Worm (Caenorhabditis elegans) whole organism, mixed stage, embryonic: ENCODE results near the gene ent-4.

Experiments used
- M03D4.4 ChIP-seq: sonication (generic microtip); optimal IDR thresholded peaks from 2 replicates; lab custom pipeline; 2017; ENCODE audit warnings: mild to moderate bottlenecking, missing genetic modification characterization, missing compliant biosample characterization
- bed-3 ChIP-seq: fragments of 200-800 bp; sonication (Bioruptor generic); optimal IDR thresholded peaks from 3 replicates; lab custom pipeline; 2018; ENCODE audit warnings: mild to moderate bottlenecking, missing genetic modification characterization, moderate library complexity, missing compliant biosample characterization
- blmp-1 ChIP-seq: fragments of 150-350 bp; optimal IDR thresholded peaks from 2 replicates; lab custom pipeline; 2014; ENCODE audit warnings: missing biosample characterization, missing genetic modification characterization
- ceh-39 ChIP-seq: fragments of 150-350 bp; optimal IDR thresholded peaks from 2 replicates; lab custom pipeline; 2014; ENCODE audit warnings: missing biosample characterization, missing genetic modification characterization
- ceh-43 ChIP-seq: fragments of 200-800 bp; sonication (Bioruptor generic); optimal IDR thresholded peaks from 2 replicates; lab custom pipeline; 2018; ENCODE audit warnings: mild to moderate bottlenecking, missing genetic modification characterization, moderate library complexity, missing compliant biosample characterization
- ceh-83 ChIP-seq: fragments of 200-800 bp; sonication (Bioruptor generic); optimal IDR thresholded peaks from 2 replicates; lab custom pipeline; 2018; ENCODE audit warnings: mild to moderate bottlenecking, missing genetic modification characterization, missing compliant biosample characterization
- ces-1 ChIP-seq: fragments of 150-350 bp; optimal IDR thresholded peaks from 2 replicates; lab custom pipeline; 2014; ENCODE audit warnings: missing biosample characterization, missing genetic modification reagents, missing genetic modification characterization
- cnd-1 ChIP-seq: fragments of 200-800 bp; sonication (Bioruptor generic); optimal IDR thresholded peaks from 2 replicates; lab custom pipeline; 2018; ENCODE audit warnings: mild to moderate bottlenecking, missing genetic modification characterization, missing compliant biosample characterization
- drap-1 ChIP-seq: fragments of 200-800 bp; sonication (Bioruptor generic); optimal IDR thresholded peaks from 3 replicates; lab custom pipeline; 2018; ENCODE audit warnings: mild to moderate bottlenecking, missing genetic modification characterization, missing compliant biosample characterization
- elt-3 ChIP-seq: fragments of 150-350 bp; optimal IDR thresholded peaks from 2 replicates; lab custom pipeline; 2014; ENCODE audit warnings: missing biosample characterization, missing genetic modification characterization
- flh-1 ChIP-seq: fragments of 200-800 bp; sonication (Bioruptor generic); optimal IDR thresholded peaks from 2 replicates; lab custom pipeline; 2018; ENCODE audit warnings: mild to moderate bottlenecking, missing genetic modification characterization, moderate library complexity, missing compliant biosample characterization
- hlh-1 ChIP-seq: fragments of 150-350 bp; optimal IDR thresholded peaks from 2 replicates; lab custom pipeline; 2014; ENCODE audit warnings: missing biosample characterization, missing genetic modification reagents, missing genetic modification characterization
- lin-13 ChIP-seq: fragments of 150-350 bp; optimal IDR thresholded peaks from 2 replicates; lab custom pipeline; 2014; ENCODE audit warnings: missing biosample characterization, missing genetic modification characterization
- lin-32 ChIP-seq: fragments of 200-800 bp; sonication (Bioruptor generic); optimal IDR thresholded peaks from 2 replicates; lab custom pipeline; 2018; ENCODE audit warnings: mild to moderate bottlenecking, missing genetic modification characterization, missing compliant biosample characterization
- lsy-2 ChIP-seq: fragments of 150-350 bp; optimal IDR thresholded peaks from 2 replicates; lab custom pipeline; 2014; ENCODE audit warnings: missing biosample characterization, missing genetic modification characterization
- mab-5 ChIP-seq: fragments of 150-350 bp; optimal IDR thresholded peaks from 2 replicates; lab custom pipeline; 2014; ENCODE audit warnings: missing biosample characterization, missing genetic modification characterization
- mep-1 ChIP-seq: fragments of 150-350 bp; optimal IDR thresholded peaks from 2 replicates; lab custom pipeline; 2017; ENCODE audit warnings: missing biosample characterization, missing genetic modification reagents, missing genetic modification characterization, inconsistent platforms
- mls-2 ChIP-seq: sonication (generic microtip); optimal IDR thresholded peaks from 2 replicates; lab custom pipeline; 2016; ENCODE audit warnings: mild to moderate bottlenecking, missing genetic modification characterization, moderate library complexity, missing compliant biosample characterization
- nhr-12 ChIP-seq: fragments of 150-350 bp; optimal IDR thresholded peaks from 2 replicates; lab custom pipeline; 2014; ENCODE audit warnings: missing biosample characterization, missing genetic modification characterization
- nhr-2 ChIP-seq: fragments of 150-350 bp; optimal IDR thresholded peaks from 2 replicates; lab custom pipeline; 2014; ENCODE audit warnings: missing biosample characterization, missing genetic modification characterization
- nhr-237 ChIP-seq: fragments of 150-350 bp; optimal IDR thresholded peaks from 2 replicates; lab custom pipeline; 2014; ENCODE audit warnings: missing biosample characterization, missing genetic modification characterization
- nhr-28 ChIP-seq: fragments of 150-350 bp; optimal IDR thresholded peaks from 2 replicates; lab custom pipeline; 2014; ENCODE audit warnings: missing biosample characterization, missing genetic modification characterization
- nhr-76 ChIP-seq: sonication (generic microtip); optimal IDR thresholded peaks from 2 replicates; lab custom pipeline; 2017; ENCODE audit warnings: missing biosample characterization, missing genetic modification characterization
- pha-4 ChIP-seq: fragments of 150-350 bp; optimal IDR thresholded peaks from 2 replicates; lab custom pipeline; 2018; ENCODE audit warnings: missing biosample characterization, missing genetic modification reagents, missing genetic modification characterization
- sem-2 ChIP-seq: fragments of 200-800 bp; sonication (Bioruptor generic); optimal IDR thresholded peaks from 2 replicates; lab custom pipeline; 2018; ENCODE audit warnings: mild to moderate bottlenecking, missing genetic modification characterization, missing compliant biosample characterization
- snpc-4 ChIP-seq: fragments of 150-350 bp; optimal IDR thresholded peaks from 2 replicates; lab custom pipeline; 2014; ENCODE audit warnings: missing biosample characterization, missing genetic modification characterization
- sptf-1 ChIP-seq: sonication (generic microtip); optimal IDR thresholded peaks from 2 replicates; lab custom pipeline; 2017; ENCODE audit warnings: mild to moderate bottlenecking, missing genetic modification characterization, moderate library complexity, missing compliant biosample characterization
- tbx-8 ChIP-seq: fragments of 200-800 bp; sonication (Bioruptor generic); optimal IDR thresholded peaks from 2 replicates; lab custom pipeline; 2018; ENCODE audit warnings: mild to moderate bottlenecking, missing genetic modification characterization, moderate library complexity, missing compliant biosample characterization
- unc-120 ChIP-seq: sonication (generic microtip); optimal IDR thresholded peaks from 2 replicates; lab custom pipeline; 2017; ENCODE audit warnings: missing genetic modification characterization, missing compliant biosample characterization; ENCODE audit not compliant: poor library complexity, severe bottlenecking
- unc-39 ChIP-seq: fragments of 150-350 bp; optimal IDR thresholded peaks from 2 replicates; lab custom pipeline; 2014; ENCODE audit warnings: missing biosample characterization, missing genetic modification characterization
- unc-62 ChIP-seq: fragments of 150-350 bp; optimal IDR thresholded peaks from 2 replicates; lab custom pipeline; 2014; ENCODE audit warnings: missing biosample characterization, missing genetic modification reagents, missing genetic modification characterization
- zip-8 ChIP-seq: fragments of 150-350 bp; optimal IDR thresholded peaks from 2 replicates; lab custom pipeline; 2014; ENCODE audit warnings: missing biosample characterization, missing genetic modification characterization
- ztf-11 ChIP-seq: fragments of 150-350 bp; optimal IDR thresholded peaks from 2 replicates; lab custom pipeline; 2014; ENCODE audit warnings: missing biosample characterization, missing genetic modification characterization

ent-4 gene

ce11 chrIV:13726630-13727029, at the start of gene ent-4:
Gene ent-4 (plus strand): TSS chrIV:13726930.
- no peak for TF ChIP-seq mls-2 (tag; lab: Kevin White, UChicago)
- TF ChIP-seq elt-3, result no peak
- no peak for TF ChIP-seq cnd-1

DNA sequence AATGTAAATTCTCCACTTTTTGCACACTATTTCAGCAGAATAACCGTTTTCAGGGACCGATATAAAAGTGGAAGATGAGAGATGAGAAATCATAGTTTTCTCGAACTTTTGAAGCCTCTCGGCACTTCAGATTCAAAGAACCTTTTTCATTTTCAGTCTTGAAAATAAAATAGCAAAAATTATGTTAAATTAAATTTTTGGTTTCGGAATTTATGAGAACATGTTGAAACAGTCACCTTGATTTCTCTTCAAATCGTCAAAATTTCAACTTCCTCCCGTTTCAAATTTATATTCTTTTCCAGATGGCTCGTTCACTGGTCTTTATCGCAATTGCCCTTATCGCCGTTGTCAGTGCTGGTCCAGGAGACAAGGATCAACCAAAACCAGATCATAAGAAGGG, 48.1 kb upstream of the ent-4 start, which contains the start of gene srlf-26:
Gene srlf-26, plus strand, starts transcription at position 301 of the 400 bp plus-strand sequence.
- no peak for TF ChIP-seq zip-8 (tag; lab: Kevin White, UChicago)
- TF ChIP-seq nhr-76 (tag; lab: Kevin White, UChicago), result no peak
- no peak for TF ChIP-seq lsy-2 (tag; lab: Kevin White, UChicago)

DNA sequence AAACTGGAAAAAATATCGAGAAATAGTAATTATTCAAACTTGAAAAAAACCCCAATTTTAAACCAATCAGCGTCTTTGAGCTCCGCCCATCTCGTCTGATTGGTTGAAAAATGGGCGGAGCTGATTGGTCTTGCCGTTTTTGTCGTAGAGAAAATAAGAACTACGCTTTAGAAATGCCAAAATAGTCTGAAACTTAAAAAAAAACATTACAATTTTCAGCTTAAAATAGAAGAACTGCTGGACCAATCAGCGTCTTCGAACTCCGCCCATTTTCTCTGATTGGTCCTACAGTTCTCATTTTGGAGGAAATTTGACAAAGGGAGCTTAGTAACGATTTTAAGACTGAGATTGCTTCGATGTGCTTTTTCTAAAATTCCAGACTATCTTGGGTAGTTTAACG, 47.2 kb upstream of the ent-4 start:
- no peak for TF ChIP-seq mep-1 (tag; lab: Kevin White, UChicago)
- TF ChIP-seq sem-2 (GFP tag; lab: Kevin White, UChicago), result no peak
- no peak for TF ChIP-seq ceh-39 (tag; lab: Kevin White, UChicago)
- no peak for TF ChIP-seq pha-4 (tag; lab: Kevin White, UChicago)
- no peak for TF ChIP-seq nhr-237 (tag; lab: Kevin White, UChicago)
- TF ChIP-seq mls-2 (tag; lab: Kevin White, UChicago), result no peak
- TF ChIP-seq nhr-12 (tag; lab: Kevin White, UChicago), result no peak
- TF ChIP-seq, all 35 proteins: peak for 0

DNA sequence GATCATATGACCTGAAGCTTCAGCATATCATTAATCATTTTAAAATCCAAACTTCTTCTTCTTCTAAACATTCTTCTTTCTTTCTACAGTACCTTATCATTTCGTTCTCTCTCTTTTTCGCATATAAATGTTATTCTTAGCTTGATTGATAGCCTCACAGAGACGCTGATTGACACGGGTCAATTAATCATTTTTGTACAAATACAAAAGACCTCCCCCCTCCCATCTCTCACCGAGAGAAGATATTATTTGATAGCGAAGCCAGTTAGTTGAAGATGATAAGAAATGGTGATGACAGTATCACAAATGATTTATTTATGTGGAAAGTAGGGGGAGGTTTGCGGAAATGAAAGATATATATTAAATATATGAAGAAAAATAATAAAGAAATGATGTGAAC, 44.0 kb upstream of the ent-4 start:
- TF ChIP-seq mls-2 (tag; lab: Kevin White, UChicago) (no peak), mab-5 (tag; lab: Kevin White, UChicago) (peak; percentile 57), hlh-1 (no peak), blmp-1 (tag; lab: Kevin White, UChicago) (no peak), unc-62 (GFP tag; lab: Kevin White, UChicago) (peak; percentile 94), nhr-28 (tag; lab: Kevin White, UChicago) (no peak), cnd-1 (no peak), M03D4.4 (tag; lab: Kevin White, UChicago) (no peak), unc-39 (tag; lab: Kevin White, UChicago) (no peak), bed-3 (GFP tag; lab: Kevin White, UChicago) (no peak), elt-3 (peak; percentile 78), nhr-76 (tag; lab: Kevin White, UChicago) (no peak), unc-120 (tag; lab: Kevin White, UChicago) (no peak), pha-4 (tag; lab: Kevin White, UChicago) (no peak), nhr-12 (tag; lab: Kevin White, UChicago) (no peak)

DNA sequence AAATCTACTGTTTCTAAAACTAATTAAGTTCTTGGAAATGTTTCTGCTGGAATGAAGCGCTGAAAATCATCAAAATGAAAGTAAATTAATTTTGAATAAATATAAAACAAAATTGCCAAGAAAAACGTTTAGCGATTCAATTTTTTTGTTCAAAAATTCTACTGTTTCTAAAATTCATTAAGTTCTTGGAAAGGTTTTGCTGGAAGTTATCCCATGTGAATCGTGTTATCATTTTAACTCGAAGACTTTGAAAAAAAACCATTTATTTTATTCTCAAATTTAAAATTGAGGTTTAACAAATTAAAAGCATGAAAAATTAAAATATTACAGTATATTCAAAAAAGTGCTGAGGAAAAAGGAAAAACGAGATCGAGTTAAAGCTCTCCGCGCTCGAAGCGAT, 41.9 kb upstream of the ent-4 start:
- TF ChIP-seq lin-32 (no peak), blmp-1 (tag; lab: Kevin White, UChicago) (no peak), unc-39 (tag; lab: Kevin White, UChicago) (no peak), ces-1 (GFP tag; lab: Kevin White, UChicago) (no peak), hlh-1 (no peak), nhr-28 (tag; lab: Kevin White, UChicago) (no peak), elt-3 (no peak), sptf-1 (tag; lab: Kevin White, UChicago) (no peak), snpc-4 (tag; lab: Kevin White, UChicago) (no peak), cnd-1 (no peak), mab-5 (tag; lab: Kevin White, UChicago) (no peak), nhr-2 (tag; lab: Kevin White, UChicago) (no peak), bed-3 (GFP tag; lab: Kevin White, UChicago) (no peak), nhr-237 (tag; lab: Kevin White, UChicago) (no peak), tbx-8 (GFP tag; lab: Kevin White, UChicago) (no peak), ceh-43 (GFP tag; lab: Kevin White, UChicago) (no peak), ztf-11 (tag; lab: Kevin White, UChicago) (no peak), pha-4 (tag; lab: Kevin White, UChicago) (no peak), mls-2 (tag; lab: Kevin White, UChicago) (no peak)

ce11 chrIV:13686965-13687425, 39.7 kb upstream of the ent-4 start, which contains the start of gene nyn-1:
Gene nyn-1 (minus strand): TSS chrIV:13687015.
- no peak for TF ChIP-seq unc-120 (tag; lab: Kevin White, UChicago)
- TF ChIP-seq blmp-1 (tag; lab: Kevin White, UChicago), result no peak
- TF ChIP-seq pha-4 (tag; lab: Kevin White, UChicago), result no peak
- no peak for TF ChIP-seq ceh-83 (GFP tag; lab: Kevin White, UChicago)
- TF ChIP-seq ces-1 (GFP tag; lab: Kevin White, UChicago), result no peak
- TF ChIP-seq unc-62 (GFP tag; lab: Kevin White, UChicago), result no peak
- TF ChIP-seq bed-3 (GFP tag; lab: Kevin White, UChicago), result no peak
- no peak for TF ChIP-seq drap-1 (GFP tag; lab: Kevin White, UChicago)
- TF ChIP-seq flh-1 (GFP tag; lab: Kevin White, UChicago), result no peak
- no peak for TF ChIP-seq lin-32
- TF ChIP-seq ztf-11 (tag; lab: Kevin White, UChicago), result no peak
- TF ChIP-seq lsy-2 (tag; lab: Kevin White, UChicago), result no peak
- no peak for TF ChIP-seq zip-8 (tag; lab: Kevin White, UChicago)
- TF ChIP-seq unc-39 (tag; lab: Kevin White, UChicago), result no peak
- TF ChIP-seq cnd-1, result no peak
- no peak for TF ChIP-seq lin-13 (tag; lab: Kevin White, UChicago)
- no peak for TF ChIP-seq nhr-2 (tag; lab: Kevin White, UChicago)
- TF ChIP-seq, all 35 proteins: peak for 0
